Worm (Caenorhabditis elegans) whole organism, L4/young adult: ENCODE results near the gene F13E6.2.

Experiments
- W03F9.2 ChIP-seq: fragments of 150-350 bp; optimal IDR thresholded peaks from 2 replicates; lab custom pipeline; 2014; ENCODE audit warnings: missing biosample characterization, missing genetic modification characterization
- dao-5 ChIP-seq: sonication (generic microtip); optimal IDR thresholded peaks from 2 replicates; lab custom pipeline; 2016; ENCODE audit warnings: missing genotype, missing genetic modification characterization, moderate library complexity, missing compliant biosample characterization
- him-1 ChIP-seq: sonication (generic microtip); optimal IDR thresholded peaks from 2 replicates; lab custom pipeline; 2016; ENCODE audit warnings: missing genotype, missing genetic modification reagents, missing genetic modification characterization, missing compliant biosample characterization

- no peak for TF ChIP-seq W03F9.2 (tag; lab: Kevin White, UChicago)
- no peak for TF ChIP-seq him-1 (tag; lab: Kevin White, UChicago)
- TF ChIP-seq dao-5 (tag; lab: Kevin White, UChicago): no peak
Observed at ce11 chrX:10689729-10690128, 15.6 kb upstream of the F13E6.2 start.
